Worm (Caenorhabditis elegans) whole organism, young adult: ENCODE measurements around the gene B0244.16.

ENCODE experiments used
- B0336.3 ChIP-seq: fragments of 200-800 bp; sonication (Bioruptor generic); IDR thresholded peaks from 2 replicates; pipeline ENCODE4 v1.3.6; 2022; ENCODE audit warnings: missing genetic modification characterization, missing compliant biosample characterization
- C17E4.6 ChIP-seq: fragments of 200-800 bp; sonication (Bioruptor generic); IDR thresholded peaks from 2 replicates; pipeline ENCODE4 v1.3.6; 2022; ENCODE audit warnings: missing genetic modification reagents, missing genetic modification characterization, missing compliant biosample characterization
- F10E7.11 ChIP-seq: sonication (generic microtip); optimal IDR thresholded peaks from 2 replicates; lab custom pipeline; 2017; ENCODE audit warnings: mild to moderate bottlenecking, missing genetic modification characterization, moderate library complexity, missing compliant biosample characterization
- F22D6.2 ChIP-seq: sonication (generic microtip); optimal IDR thresholded peaks from 2 replicates; lab custom pipeline; 2016; ENCODE audit warnings: mild to moderate bottlenecking, missing genetic modification characterization, missing compliant biosample characterization
- F23B12.7 ChIP-seq: sonication (generic microtip); optimal IDR thresholded peaks from 2 replicates; lab custom pipeline; 2017; ENCODE audit warnings: missing genetic modification characterization, mild to moderate bottlenecking, missing compliant biosample characterization, antibody characterized with exemption, moderate library complexity; ENCODE audit not compliant: insufficient read depth
- K12H6.12 ChIP-seq: fragments of 200-800 bp; sonication (Bioruptor generic); optimal IDR thresholded peaks from 2 replicates; lab custom pipeline; 2018; ENCODE audit warnings: mild to moderate bottlenecking, missing genetic modification characterization, missing compliant biosample characterization
- Y53F4B.3 ChIP-seq: fragments of 200-800 bp; sonication (Bioruptor generic); IDR thresholded peaks from 2 replicates; pipeline ENCODE4 v1.3.6; 2022; ENCODE audit warnings: missing genetic modification reagents, missing genetic modification characterization, missing compliant biosample characterization
- Y53G8AR.9 ChIP-seq: fragments of 200-800 bp; sonication (Bioruptor generic); conservative IDR thresholded peaks from 2 replicates; pipeline ENCODE4 v1.3.6; 2022; ENCODE audit warnings: missing genetic modification reagents, missing genetic modification characterization, missing compliant biosample characterization
- Y56A3A.18 ChIP-seq: fragments of 200-800 bp; sonication (Bioruptor generic); IDR thresholded peaks from 2 replicates; pipeline ENCODE4 v1.3.6; 2022; ENCODE audit warnings: missing genetic modification reagents, missing genetic modification characterization, missing compliant biosample characterization
- Y67H2A.10 ChIP-seq: fragments of 200-800 bp; sonication (Bioruptor generic); conservative IDR thresholded peaks from 2 replicates; pipeline ENCODE4 v1.3.6; 2022; ENCODE audit warnings: missing genetic modification reagents, missing genetic modification characterization, missing compliant biosample characterization
- Y95B8A.8 ChIP-seq: fragments of 200-800 bp; sonication (Bioruptor generic); IDR thresholded peaks from 2 replicates; pipeline ENCODE4 v1.3.6; 2022; ENCODE audit warnings: missing genetic modification reagents, missing genetic modification characterization, missing compliant biosample characterization
- aptf-3 ChIP-seq: fragments of 200-800 bp; sonication (Bioruptor generic); IDR thresholded peaks from 2 replicates; pipeline ENCODE4 v1.3.6; 2022; ENCODE audit warnings: missing genetic modification characterization, missing compliant biosample characterization
- cebp-1 ChIP-seq, 2 experiments: fragments of 200-800 bp in 1 of 2; sonication (Bioruptor generic) in 1 of 2; sonication (generic microtip) in 1 of 2; IDR thresholded peaks in 1 of 2; optimal IDR thresholded peaks in 1 of 2; 2 replicates each; pipeline versions ENCODE4 v1.3.6 to Lab custom; 2017 to 2022; ENCODE audit warnings: missing compliant biosample characterization in 2 of 2, missing genetic modification characterization in 2 of 2, mild to moderate bottlenecking in 1 of 2, missing genetic modification reagents in 1 of 2, moderate library complexity in 1 of 2
- ceh-100 ChIP-seq: fragments of 200-800 bp; sonication (Bioruptor generic); IDR thresholded peaks from 2 replicates; pipeline ENCODE4 v1.3.6; 2022; ENCODE audit warnings: missing genetic modification reagents, missing genetic modification characterization, missing compliant biosample characterization
- ceh-79 ChIP-seq: sonication (generic microtip); optimal IDR thresholded peaks from 2 replicates; lab custom pipeline; 2017; ENCODE audit warnings: mild to moderate bottlenecking, missing genetic modification characterization, missing compliant biosample characterization
- egl-18 ChIP-seq: fragments of 200-800 bp; sonication (Bioruptor generic); IDR thresholded peaks from 2 replicates; pipeline ENCODE4 v1.3.6; 2022; ENCODE audit warnings: missing genetic modification reagents, missing genetic modification characterization, missing compliant biosample characterization
- egrh-3 ChIP-seq: fragments of 200-800 bp; sonication (Bioruptor generic); IDR thresholded peaks from 2 replicates; pipeline ENCODE4 v1.3.6; 2022; ENCODE audit warnings: missing genetic modification reagents, missing genetic modification characterization, missing compliant biosample characterization
- fkh-3 ChIP-seq: sonication (generic microtip); optimal IDR thresholded peaks from 2 replicates; lab custom pipeline; 2016; ENCODE audit warnings: mild to moderate bottlenecking, missing genetic modification characterization, missing compliant biosample characterization
- hlh-26 ChIP-seq: fragments of 200-800 bp; sonication (Bioruptor generic); conservative IDR thresholded peaks from 2 replicates; pipeline ENCODE4 v1.3.6; 2022; ENCODE audit warnings: missing genetic modification reagents, missing genetic modification characterization, missing compliant biosample characterization
- hmg-1.2 ChIP-seq: fragments of 200-800 bp; sonication (Bioruptor generic); IDR thresholded peaks from 2 replicates; pipeline ENCODE4 v1.3.6; 2022; ENCODE audit warnings: missing genetic modification reagents, missing genetic modification characterization, missing compliant biosample characterization
- hrde-1 ChIP-seq: sonication (generic microtip); optimal IDR thresholded peaks from 2 replicates; lab custom pipeline; 2016; ENCODE audit warnings: missing genetic modification characterization, mild to moderate bottlenecking, missing compliant biosample characterization, moderate library complexity, missing genotype, missing genetic modification reagents, borderline replicate concordance
- let-526 ChIP-seq: fragments of 200-800 bp; sonication (Bioruptor generic); IDR thresholded peaks from 2 replicates; pipeline ENCODE4 v1.3.6; 2022; ENCODE audit warnings: missing genetic modification reagents, missing genetic modification characterization, missing compliant biosample characterization
- let-607 ChIP-seq, 2 experiments: fragments of 200-800 bp in 1 of 2; sonication (Bioruptor generic) in 1 of 2; sonication (generic microtip) in 1 of 2; optimal IDR thresholded peaks; 2 replicates each; lab custom pipeline; 2016 to 2018; ENCODE audit warnings: mild to moderate bottlenecking in 2 of 2, missing compliant biosample characterization in 2 of 2, missing genetic modification characterization in 2 of 2, moderate library complexity in 2 of 2, missing genotype in 1 of 2
- lin-26 ChIP-seq: fragments of 200-800 bp; sonication (Bioruptor generic); IDR thresholded peaks from 2 replicates; pipeline ENCODE4 v1.3.6; 2022; ENCODE audit warnings: missing genetic modification reagents, missing genetic modification characterization, missing compliant biosample characterization
- lin-35 ChIP-seq, 3 experiments: fragments of 150-350 bp in 2 of 3; sonication (generic microtip) in 1 of 3; optimal IDR thresholded peaks; 2 replicates each; lab custom pipeline; 2014 to 2018; ENCODE audit warnings: missing biosample characterization in 3 of 3, missing genetic modification characterization in 3 of 3, missing genetic modification reagents in 3 of 3
- lin-40 ChIP-seq: sonication (generic microtip); optimal IDR thresholded peaks from 2 replicates; lab custom pipeline; 2016; ENCODE audit warnings: missing genetic modification characterization, mild to moderate bottlenecking, missing compliant biosample characterization, missing genotype, missing genetic modification reagents
- lir-1 ChIP-seq: fragments of 200-800 bp; sonication (Bioruptor generic); conservative IDR thresholded peaks from 2 replicates; pipeline ENCODE4 v1.3.6; 2022; ENCODE audit warnings: missing genetic modification reagents, missing genetic modification characterization, missing compliant biosample characterization
- lsy-27 ChIP-seq: sonication (generic microtip); optimal IDR thresholded peaks from 2 replicates; lab custom pipeline; 2017; ENCODE audit warnings: missing genetic modification characterization, mild to moderate bottlenecking, missing compliant biosample characterization, antibody characterized with exemption, missing genotype, borderline replicate concordance; ENCODE audit not compliant: insufficient read depth
- madf-3 ChIP-seq: fragments of 200-800 bp; sonication (Bioruptor generic); IDR thresholded peaks from 2 replicates; pipeline ENCODE4 v1.3.6; 2022; ENCODE audit warnings: missing genetic modification reagents, missing genetic modification characterization, missing compliant biosample characterization
- madf-8 ChIP-seq: fragments of 200-800 bp; sonication (Bioruptor generic); conservative IDR thresholded peaks from 2 replicates; pipeline ENCODE4 v1.3.6; 2022; ENCODE audit warnings: missing genetic modification reagents, missing genetic modification characterization, missing compliant biosample characterization
- nfyb-1 ChIP-seq: fragments of 200-800 bp; sonication (Bioruptor generic); IDR thresholded peaks from 2 replicates; pipeline ENCODE4 v1.3.6; 2022; ENCODE audit warnings: missing genetic modification reagents, missing genetic modification characterization, missing compliant biosample characterization
- nhr-80 ChIP-seq: sonication (generic microtip); optimal IDR thresholded peaks from 2 replicates; lab custom pipeline; 2016; ENCODE audit warnings: missing genetic modification characterization, missing compliant biosample characterization
- rcor-1 ChIP-seq: fragments of 200-800 bp; sonication (Bioruptor generic); IDR thresholded peaks from 2 replicates; pipeline ENCODE4 v1.3.6; 2022; ENCODE audit warnings: missing genetic modification reagents, missing genetic modification characterization, missing compliant biosample characterization
- rec-8 ChIP-seq, 2 experiments: sonication (generic microtip); optimal IDR thresholded peaks; 2 replicates each; lab custom pipeline; 2016; ENCODE audit warnings: mild to moderate bottlenecking in 2 of 2, missing genetic modification characterization in 2 of 2, missing genetic modification reagents in 2 of 2, missing genotype in 2 of 2, missing biosample characterization in 1 of 2, missing compliant biosample characterization in 1 of 2, moderate library complexity in 1 of 2
- snpc-3.4 ChIP-seq: sonication (generic microtip); optimal IDR thresholded peaks from 2 replicates; lab custom pipeline; 2017; ENCODE audit warnings: missing genetic modification characterization, mild to moderate bottlenecking, missing compliant biosample characterization, antibody characterized with exemption, moderate library complexity, missing genotype, missing genetic modification reagents
- somi-1 ChIP-seq: fragments of 200-800 bp; sonication (Bioruptor generic); optimal IDR thresholded peaks from 2 replicates; lab custom pipeline; 2018; ENCODE audit warnings: mild to moderate bottlenecking, missing genetic modification characterization, missing compliant biosample characterization
- xnd-1 ChIP-seq: sonication (generic microtip); optimal IDR thresholded peaks from 2 replicates; lab custom pipeline; 2016; ENCODE audit warnings: missing genotype, missing genetic modification reagents, missing genetic modification characterization, missing compliant biosample characterization

Gene B0244.16

DNA sequence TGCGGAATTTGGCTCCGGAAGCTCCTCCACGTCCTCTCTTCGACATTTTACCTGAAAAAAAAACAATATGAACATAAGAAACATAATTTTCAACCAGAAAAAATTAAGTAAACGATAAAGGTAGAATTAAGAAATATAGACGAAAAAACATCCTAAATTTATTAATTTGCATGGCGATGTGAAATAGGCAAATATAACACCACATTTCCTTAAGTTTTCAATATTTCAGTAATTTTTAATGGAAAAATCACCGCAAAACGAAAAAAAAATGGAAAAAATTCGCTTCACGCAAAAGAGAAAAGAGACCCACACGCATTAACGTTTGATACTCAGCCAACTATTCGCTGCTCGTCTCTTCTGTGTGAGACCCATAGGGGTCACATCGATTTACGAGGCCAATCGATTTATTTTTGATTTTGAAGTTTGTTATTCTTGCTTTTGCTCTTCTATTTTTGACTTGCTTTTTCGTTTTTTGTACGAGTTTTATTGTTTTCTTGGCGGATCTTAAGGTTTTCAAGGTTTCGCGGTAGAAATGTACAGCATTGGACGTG is 34.6 kb upstream of the B0244.16 start, which contains the start of gene rpl-23 (continued):
- TF ChIP-seq xnd-1 (tag; lab: Kevin White, UChicago) (peak; percentile 10), B0336.3 (no peak), hmg-1.2 (peak; percentile 87), Y53G8AR.9 (peak; percentile 85), rcor-1 (GFP tag; lab: Robert Waterston, UW) (peak; percentile 69), cebp-1 (GFP tag; IDR thresholded peaks at IDR 0.05; lab: Robert Waterston, UW) (no peak; the same call in 1 of the 2 replicates), cebp-1 (tag; optimal IDR thresholded peaks at IDR 0.05; lab: Kevin White, UChicago) (peak; percentile 68)

DNA sequence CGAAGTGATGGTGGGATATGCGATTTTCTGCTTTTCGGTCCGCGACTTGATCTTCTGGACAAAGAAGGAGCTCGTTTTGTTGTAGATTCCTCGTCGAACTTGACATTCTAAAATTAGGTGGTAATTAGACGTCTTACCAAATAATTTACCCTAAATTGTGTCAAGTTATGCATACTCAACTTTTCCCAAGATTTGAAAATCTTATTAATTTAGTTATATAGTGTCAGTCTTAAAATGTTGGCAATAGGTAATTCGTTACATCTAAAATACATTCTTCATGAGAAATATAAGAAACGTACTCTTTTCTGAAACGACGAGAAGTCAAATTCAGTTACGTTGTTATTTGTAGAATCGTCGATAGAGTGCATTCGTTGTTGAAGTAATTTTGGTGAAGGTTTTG is 33.2 kb upstream of the B0244.16 start:
- TF ChIP-seq F23B12.7 (tag; lab: Kevin White, UChicago) (no peak), ceh-79 (no peak), ceh-100 (no peak), egl-18 (GFP tag; lab: Robert Waterston, UW) (no peak), fkh-3 (no peak), somi-1 (GFP tag; lab: Kevin White, UChicago) (no peak), egrh-3 (no peak), F22D6.2 (no peak), K12H6.12 (no peak), C17E4.6 (GFP tag; lab: Robert Waterston, UW) (no peak), hlh-26 (GFP tag; lab: Robert Waterston, UW) (no peak), Y67H2A.10 (no peak), madf-3 (GFP tag; lab: Robert Waterston, UW) (no peak), aptf-3 (GFP tag; lab: Robert Waterston, UW) (no peak), let-607 (tag; optimal IDR thresholded peaks at IDR 0.05; lab: Kevin White, UChicago) (no peak), rec-8 (tag; optimal IDR thresholded peaks at IDR 0.05; lab: Kevin White, UChicago) (no peak), F10E7.11 (tag; lab: Kevin White, UChicago) (no peak), Y53F4B.3 (GFP tag; lab: Robert Waterston, UW) (no peak)

DNA sequence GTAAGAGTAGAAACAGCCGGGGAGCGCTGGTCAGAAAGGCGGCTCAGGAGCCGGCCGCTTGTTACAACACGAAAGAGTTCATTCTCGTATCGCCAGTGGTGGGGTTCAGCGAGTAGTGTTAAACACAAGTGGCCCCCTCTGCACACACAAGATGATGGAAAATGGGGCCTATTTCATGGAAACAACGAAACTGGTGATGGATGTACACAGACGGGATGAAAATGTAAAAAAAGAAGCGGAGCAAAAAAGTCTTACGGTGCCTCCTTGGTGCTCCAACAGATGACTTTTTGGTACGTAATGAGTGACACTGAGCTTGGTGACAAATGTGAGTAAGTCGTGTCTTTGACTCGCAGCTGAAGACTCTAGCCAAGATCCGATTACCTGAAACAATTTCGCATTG is 32.7 kb upstream of the B0244.16 start:
- TF ChIP-seq nfyb-1 (GFP tag; lab: Robert Waterston, UW) (no peak), let-526 (no peak), nhr-80 (tag; lab: Kevin White, UChicago) (no peak), lin-26 (no peak), somi-1 (GFP tag; lab: Kevin White, UChicago) (no peak), Y95B8A.8 (GFP tag; lab: Robert Waterston, UW) (no peak), hrde-1 (tag; lab: Kevin White, UChicago) (no peak), snpc-3.4 (tag; lab: Kevin White, UChicago) (no peak), lin-35 (GFP tag; optimal IDR thresholded peaks at IDR 0.05; lab: Kevin White, UChicago) (no peak), lin-40 (tag; lab: Kevin White, UChicago) (no peak), lir-1 (GFP tag; lab: Robert Waterston, UW) (no peak), lsy-27 (tag; lab: Kevin White, UChicago) (no peak), madf-8 (GFP tag; lab: Robert Waterston, UW) (no peak), madf-3 (GFP tag; lab: Robert Waterston, UW) (no peak), Y53F4B.3 (GFP tag; lab: Robert Waterston, UW) (no peak), Y56A3A.18 (GFP tag; lab: Robert Waterston, UW) (no peak)
